Fruit fly (Drosophila melanogaster): ENCODE measurements around the gene Scr.

Scr gene

DNA sequence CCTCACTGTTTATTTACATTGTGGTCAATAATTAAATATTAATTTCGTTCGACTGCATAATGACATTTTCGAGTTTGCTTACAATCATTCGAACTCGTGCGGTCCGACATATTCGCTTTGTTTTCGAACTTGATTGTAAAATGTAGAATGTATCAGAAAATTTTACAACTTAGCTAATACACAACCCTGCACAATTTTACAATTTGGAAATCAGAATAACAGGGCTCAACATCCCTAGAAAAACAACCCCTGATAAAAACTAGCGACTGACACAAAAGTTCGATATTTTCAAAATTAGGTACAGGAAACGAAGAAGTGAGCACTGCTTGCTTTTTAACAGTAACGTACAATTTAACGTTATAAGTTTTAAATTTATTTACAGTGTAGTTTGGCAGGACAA lies 43.1 kb downstream of the Scr start:
- TF ChIP-seq Myc (optimal IDR thresholded peaks at IDR 0.05) (no peak), insv (optimal IDR thresholded peaks at IDR 0.05) (no peak), h (optimal IDR thresholded peaks at IDR 0.05) (no peak), ttk (optimal IDR thresholded peaks at IDR 0.05) (no peak), Sin3A (optimal IDR thresholded peaks at IDR 0.05) (no peak), psq (optimal IDR thresholded peaks at IDR 0.05) (no peak)

DNA sequence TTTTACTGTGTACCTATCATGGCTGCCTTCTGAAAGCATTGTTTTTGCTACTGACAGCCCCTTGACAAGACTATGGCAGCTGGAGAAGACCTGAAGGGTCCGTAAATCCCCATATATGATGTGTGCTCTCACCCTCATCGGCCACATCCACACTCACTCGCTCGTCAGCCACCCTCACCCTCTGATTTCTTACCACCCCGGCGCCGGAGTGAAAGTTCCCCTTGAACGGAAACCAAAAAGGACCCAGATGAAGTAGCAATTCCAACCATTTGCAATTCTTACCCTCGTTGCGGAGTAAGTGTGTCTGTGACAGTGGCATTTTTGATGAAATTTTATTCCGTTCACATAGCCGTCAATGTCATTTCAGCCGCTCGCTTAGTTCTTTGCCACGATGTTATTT lies 43.8 kb downstream of the Scr start:
- TF ChIP-seq h (optimal IDR thresholded peaks at IDR 0.05) (no peak), insv (optimal IDR thresholded peaks at IDR 0.05) (no peak), ttk (optimal IDR thresholded peaks at IDR 0.05) (no peak), Sin3A (optimal IDR thresholded peaks at IDR 0.05) (no peak), Myc (optimal IDR thresholded peaks at IDR 0.05) (no peak), psq (optimal IDR thresholded peaks at IDR 0.05) (no peak)

DNA sequence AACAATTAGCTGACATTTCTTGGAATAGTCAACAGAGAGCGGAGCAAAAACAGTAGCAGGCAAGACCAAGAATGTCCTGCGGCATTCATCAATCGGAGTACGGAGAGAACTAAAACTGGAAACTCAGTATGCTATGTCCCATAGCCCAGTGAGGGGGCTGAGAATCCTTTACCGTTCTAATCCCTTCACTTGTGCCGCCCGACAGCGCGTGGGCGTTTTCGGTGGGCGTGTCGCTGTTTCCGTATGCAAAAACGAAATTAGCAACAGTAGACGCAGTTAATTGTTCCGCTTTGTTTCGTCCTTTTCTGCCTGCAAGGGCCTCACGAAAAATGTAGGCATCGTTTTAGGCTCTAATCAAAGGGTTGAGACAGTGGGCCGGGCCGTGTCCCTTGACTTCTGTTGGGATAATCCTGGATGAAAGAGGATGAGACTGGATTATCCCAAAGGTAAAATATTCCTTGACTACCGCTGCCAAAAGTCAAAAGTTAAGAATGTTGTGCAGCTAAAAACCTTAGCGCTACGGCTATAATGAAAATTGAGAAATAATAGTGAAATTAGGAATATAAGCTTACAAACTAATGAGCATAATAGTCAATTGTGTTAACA lies 45.0 kb downstream of the Scr start:
- no peak for TF ChIP-seq ttk (optimal IDR thresholded peaks at IDR 0.05)
- no peak for TF ChIP-seq h (optimal IDR thresholded peaks at IDR 0.05)
- no peak for TF ChIP-seq psq (optimal IDR thresholded peaks at IDR 0.05)
- TF ChIP-seq insv (optimal IDR thresholded peaks at IDR 0.05) = no peak
- TF ChIP-seq Myc (optimal IDR thresholded peaks at IDR 0.05) = no peak
- no peak for TF ChIP-seq Sin3A (optimal IDR thresholded peaks at IDR 0.05)

DNA sequence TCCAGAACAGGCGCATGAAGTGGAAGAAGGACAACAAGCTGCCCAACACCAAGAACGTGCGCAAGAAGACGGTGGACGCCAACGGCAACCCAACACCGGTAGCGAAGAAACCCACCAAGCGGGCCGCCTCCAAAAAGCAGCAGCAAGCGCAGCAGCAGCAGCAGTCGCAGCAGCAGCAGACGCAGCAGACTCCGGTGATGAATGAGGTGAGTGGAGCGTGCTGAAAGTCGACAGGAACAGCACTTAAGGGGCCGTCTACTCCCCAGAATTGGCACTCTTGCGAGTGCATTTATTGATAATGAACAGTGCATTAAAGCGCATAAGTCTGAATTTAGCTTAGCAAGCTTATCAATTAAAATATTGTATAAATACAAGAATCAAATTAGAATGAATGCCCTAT lies 48.6 kb downstream of the Scr start:
- TF ChIP-seq Myc (optimal IDR thresholded peaks at IDR 0.05) = no peak
- no peak for TF ChIP-seq ttk (optimal IDR thresholded peaks at IDR 0.05)
- no peak for TF ChIP-seq psq (optimal IDR thresholded peaks at IDR 0.05)
- no peak for TF ChIP-seq insv (optimal IDR thresholded peaks at IDR 0.05)
- no peak for TF ChIP-seq h (optimal IDR thresholded peaks at IDR 0.05)
- TF ChIP-seq Sin3A (optimal IDR thresholded peaks at IDR 0.05) = no peak

DNA sequence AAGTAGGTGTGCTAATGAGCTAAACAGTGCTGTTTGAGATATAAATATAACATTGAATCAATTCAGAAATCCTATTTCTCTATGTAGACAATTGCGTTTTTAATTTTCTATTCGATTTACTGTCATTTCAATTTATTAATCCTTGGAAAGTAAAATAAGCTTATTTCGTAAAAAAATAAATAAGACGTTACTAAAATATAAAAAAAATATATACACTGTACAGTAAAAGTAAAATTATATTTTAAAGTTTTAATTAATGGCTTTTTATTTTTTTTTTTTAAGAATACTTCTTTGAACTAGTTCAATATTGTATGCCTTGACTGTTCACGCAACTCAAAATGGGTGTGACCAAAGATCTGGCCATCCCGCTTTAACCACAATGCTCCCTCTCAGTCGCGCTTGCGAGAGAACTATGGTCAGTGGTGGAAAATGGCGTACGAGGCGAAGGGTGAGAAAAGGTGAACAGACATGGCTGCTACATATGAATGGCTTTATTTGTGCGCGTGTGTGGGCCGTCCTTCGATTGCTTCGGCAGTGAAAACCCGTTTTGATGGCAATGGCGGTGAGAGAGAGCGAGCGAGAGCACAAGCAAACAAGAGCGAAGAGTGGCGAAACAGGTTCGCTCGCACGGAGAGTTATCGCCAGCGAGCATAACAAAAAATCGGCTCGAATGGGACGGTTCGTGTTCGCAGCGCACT lies 58.4 kb downstream of the Scr start, which contains the start of gene Dfd:
Gene Dfd, plus strand, starts transcription at position 648 of the 698 bp plus-strand sequence.
- TF ChIP-seq h (optimal IDR thresholded peaks at IDR 0.05) = no peak
- TF ChIP-seq insv (optimal IDR thresholded peaks at IDR 0.05) = no peak
- TF ChIP-seq ttk (optimal IDR thresholded peaks at IDR 0.05) = no peak
- TF ChIP-seq Myc (optimal IDR thresholded peaks at IDR 0.05) = no peak
- no peak for TF ChIP-seq Sin3A (optimal IDR thresholded peaks at IDR 0.05)
- TF ChIP-seq psq (optimal IDR thresholded peaks at IDR 0.05) = no peak

DNA sequence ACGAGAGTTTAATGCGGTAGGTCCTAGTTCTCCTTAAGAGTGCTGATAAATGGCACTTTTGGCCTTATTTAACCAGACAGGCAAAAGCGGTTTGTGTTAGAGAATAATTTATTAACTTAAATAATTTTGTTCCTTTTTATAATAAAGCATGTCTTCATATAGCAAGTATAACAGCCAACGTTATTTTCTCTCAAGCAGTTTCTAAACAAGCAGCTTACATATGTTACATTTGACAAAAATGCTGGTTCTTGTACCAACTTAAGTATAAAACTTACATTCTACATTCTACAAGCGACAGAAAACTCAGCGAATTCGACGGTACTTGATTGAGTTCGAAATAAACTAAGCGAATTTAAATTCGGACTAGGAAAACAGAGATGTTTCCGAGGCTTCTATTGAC lies 69.8 kb downstream of the Scr start:
- TF ChIP-seq Sin3A (optimal IDR thresholded peaks at IDR 0.05) (no peak), h (optimal IDR thresholded peaks at IDR 0.05) (no peak), ttk (optimal IDR thresholded peaks at IDR 0.05) (no peak), insv (optimal IDR thresholded peaks at IDR 0.05) (no peak), psq (optimal IDR thresholded peaks at IDR 0.05) (no peak), Myc (optimal IDR thresholded peaks at IDR 0.05) (no peak)

DNA sequence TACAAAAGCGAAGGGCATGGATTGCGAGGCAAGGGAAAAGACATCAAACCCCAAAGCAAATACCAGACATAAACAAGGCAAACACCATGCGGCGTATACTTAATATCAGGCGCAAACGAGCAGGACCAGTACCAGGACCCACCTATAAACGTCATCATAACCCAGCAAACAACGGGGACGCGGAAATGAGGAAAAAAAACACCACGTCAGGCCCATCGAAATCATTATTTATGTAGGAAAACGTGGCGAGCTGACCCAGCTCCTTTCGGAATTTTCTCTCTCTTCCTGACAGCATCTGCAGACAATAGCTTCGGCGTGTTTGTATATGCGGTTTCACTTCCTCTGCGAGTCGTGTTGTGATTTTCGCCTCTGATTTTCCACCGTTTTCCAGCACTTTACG lies 73.0 kb downstream of the Scr start:
- TF ChIP-seq Myc (optimal IDR thresholded peaks at IDR 0.05) (no peak), Sin3A (optimal IDR thresholded peaks at IDR 0.05) (no peak), ttk (optimal IDR thresholded peaks at IDR 0.05) (no peak), insv (optimal IDR thresholded peaks at IDR 0.05) (no peak), psq (optimal IDR thresholded peaks at IDR 0.05) (no peak), h (optimal IDR thresholded peaks at IDR 0.05) (no peak)

Measured in Kc167 (cell line).